Fruit fly (Drosophila melanogaster) whole organism, wandering third instar larva: ENCODE measurements around the gene CG18265.

ENCODE experiments used
- Jra ChIP-seq: sonication (Bioruptor generic); optimal IDR thresholded peaks from 2 replicates; lab custom pipeline; 2016; ENCODE audit warnings: missing biosample characterization, missing genetic modification characterization
- Vsx2 ChIP-seq: fragments of 200-300, 225-300 bp; sonication (Bioruptor generic); optimal IDR thresholded peaks from 2 replicates; lab custom pipeline; 2018; ENCODE audit warnings: missing biosample characterization, missing genetic modification characterization; ENCODE audit not compliant: partially characterized antibody
- br ChIP-seq: fragments of 200-800 bp; sonication (Bioruptor generic); optimal IDR thresholded peaks from 2 replicates; lab custom pipeline; 2016; ENCODE audit warnings: missing biosample characterization, missing genetic modification characterization
- foxo ChIP-seq, 2 experiments: fragments of 200-800 bp; sonication (Bioruptor generic); optimal IDR thresholded peaks; 2 replicates in 1 of 2; 3 replicates in 1 of 2; lab custom pipeline; 2016 to 2017; ENCODE audit warnings: missing biosample characterization in 2 of 2, missing genetic modification characterization in 2 of 2
- h ChIP-seq: fragments of 200-800 bp; sonication (Bioruptor generic); optimal IDR thresholded peaks from 3 replicates; lab custom pipeline; 2016; ENCODE audit warnings: missing biosample characterization, mild to moderate bottlenecking, missing genetic modification characterization
- usp ChIP-seq: fragments of >200 bp; optimal IDR thresholded peaks from 2 replicates; lab custom pipeline; 2017; ENCODE audit warnings: missing biosample characterization, missing genetic modification characterization
- woc ChIP-seq: sonication (Bioruptor generic); optimal IDR thresholded peaks from 2 replicates; lab custom pipeline; 2016; ENCODE audit warnings: missing biosample characterization, mild to moderate bottlenecking, missing genetic modification characterization

dm6 chr3L:17495266-17495961 is 56.2 kb downstream of the CG18265 start:
- TF ChIP-seq foxo (GFP tag; optimal IDR thresholded peaks at IDR 0.05; lab: Kevin White, UChicago) (peak in 1 of 2 experiments; percentile 62), Vsx2 (no peak), br (GFP tag; lab: Kevin White, UChicago) (peak; percentile 74), Jra (GFP tag; lab: Kevin White, UChicago) (no peak), h (GFP tag; lab: Kevin White, UChicago) (peak; percentile 59), usp (GFP tag; lab: Kevin White, UChicago) (no peak), woc (peak; percentile 70)
